Worm (Caenorhabditis elegans) whole organism, L3 larva: ENCODE measurements around the gene btb-16.
A peak's percentile ranks its signal among the peaks of the same experiment; 100 is the strongest.

Experiments used
- R02D3.7 ChIP-seq: fragments of 150-350 bp; optimal IDR thresholded peaks from 2 replicates; lab custom pipeline; 2014; ENCODE audit warnings: missing biosample characterization, missing genetic modification characterization
- ZK546.5 ChIP-seq: sonication (generic microtip); optimal IDR thresholded peaks from 2 replicates; lab custom pipeline; 2017; ENCODE audit warnings: missing biosample characterization, missing genetic modification characterization
- ceh-28 ChIP-seq: fragments of 150-350 bp; optimal IDR thresholded peaks from 2 replicates; lab custom pipeline; 2014; ENCODE audit warnings: missing biosample characterization, missing genetic modification reagents, missing genetic modification characterization
- ceh-9 ChIP-seq: sonication (generic microtip); optimal IDR thresholded peaks from 2 replicates; lab custom pipeline; 2018; ENCODE audit warnings: missing biosample characterization, missing genetic modification characterization
- egl-27 ChIP-seq: sonication (generic microtip); optimal IDR thresholded peaks from 4 replicates; lab custom pipeline; 2017; ENCODE audit warnings: missing biosample characterization, missing genetic modification reagents, missing genetic modification characterization
- elt-2 ChIP-seq: sonication (generic microtip); optimal IDR thresholded peaks from 2 replicates; lab custom pipeline; 2016; ENCODE audit warnings: missing genetic modification reagents, mild to moderate bottlenecking, missing genetic modification characterization, missing compliant biosample characterization
- elt-3 ChIP-seq, 3 experiments: fragments of 150-350 bp in 1 of 3; sonication (generic microtip) in 2 of 3; optimal IDR thresholded peaks; 2 replicates in 2 of 3; 4 replicates in 1 of 3; lab custom pipeline; 2014 to 2017; ENCODE audit warnings: missing biosample characterization in 3 of 3, missing genetic modification characterization in 3 of 3
- eor-1 ChIP-seq, 2 experiments: fragments of 150-350 bp; optimal IDR thresholded peaks; 2 replicates each; lab custom pipeline; 2014 to 2018; ENCODE audit warnings: missing biosample characterization in 2 of 2, missing genetic modification characterization in 2 of 2
- fkh-10 ChIP-seq: sonication (generic microtip); optimal IDR thresholded peaks from 2 replicates; lab custom pipeline; 2017; ENCODE audit warnings: missing biosample characterization, missing genetic modification reagents, missing genetic modification characterization
- fos-1 ChIP-seq: fragments of 150-350 bp; optimal IDR thresholded peaks from 2 replicates; lab custom pipeline; 2014; ENCODE audit warnings: missing biosample characterization, missing genetic modification characterization
- jun-1 ChIP-seq: fragments of 150-350 bp; optimal IDR thresholded peaks from 2 replicates; lab custom pipeline; 2014; ENCODE audit warnings: missing biosample characterization, missing genetic modification reagents, missing genetic modification characterization
- lin-15B ChIP-seq: fragments of 150-350 bp; optimal IDR thresholded peaks from 2 replicates; lab custom pipeline; 2014; ENCODE audit warnings: missing biosample characterization, missing genetic modification characterization
- lin-39 ChIP-seq: fragments of 150-350 bp; optimal IDR thresholded peaks from 2 replicates; lab custom pipeline; 2018; ENCODE audit warnings: missing biosample characterization, missing genetic modification reagents, missing genetic modification characterization
- mml-1 ChIP-seq: fragments of 150-350 bp; sonication (generic microtip); optimal IDR thresholded peaks from 3 replicates; lab custom pipeline; 2014; ENCODE audit warnings: missing biosample characterization, missing genetic modification characterization
- nfya-1 ChIP-seq: sonication (generic microtip); optimal IDR thresholded peaks from 2 replicates; lab custom pipeline; 2017; ENCODE audit warnings: missing genetic modification characterization, mild to moderate bottlenecking, missing compliant biosample characterization, antibody characterized with exemption, moderate library complexity; ENCODE audit not compliant: insufficient read depth
- nhr-11 ChIP-seq: fragments of 150-350 bp; optimal IDR thresholded peaks from 2 replicates; lab custom pipeline; 2014; ENCODE audit warnings: missing biosample characterization, missing genetic modification characterization
- nhr-12 ChIP-seq: fragments of 150-350 bp; optimal IDR thresholded peaks from 2 replicates; lab custom pipeline; 2014; ENCODE audit warnings: missing biosample characterization, missing genetic modification characterization
- nhr-237 ChIP-seq: fragments of 150-350 bp; optimal IDR thresholded peaks from 2 replicates; lab custom pipeline; 2014; ENCODE audit warnings: missing biosample characterization, missing genetic modification characterization
- nhr-28 ChIP-seq: fragments of 150-350 bp; optimal IDR thresholded peaks from 2 replicates; lab custom pipeline; 2014; ENCODE audit warnings: missing biosample characterization, missing genetic modification characterization
- nhr-67 ChIP-seq: fragments of 150-350 bp; optimal IDR thresholded peaks from 2 replicates; lab custom pipeline; 2014; ENCODE audit warnings: missing biosample characterization, missing genetic modification characterization
- pha-4 ChIP-seq: fragments of 150-350 bp; optimal IDR thresholded peaks from 2 replicates; lab custom pipeline; 2014; ENCODE audit warnings: missing biosample characterization, missing genetic modification reagents, missing genetic modification characterization
- pqm-1 ChIP-seq: fragments of 150-350 bp; optimal IDR thresholded peaks from 2 replicates; lab custom pipeline; 2017; ENCODE audit warnings: missing biosample characterization, missing genetic modification characterization, inconsistent platforms
- sea-2 ChIP-seq: fragments of 150-350 bp; sonication (generic microtip); optimal IDR thresholded peaks from 4 replicates; lab custom pipeline; 2014; ENCODE audit warnings: missing biosample characterization, missing genetic modification reagents, missing genetic modification characterization
- skn-1 ChIP-seq: fragments of 150-350 bp; optimal IDR thresholded peaks from 2 replicates; lab custom pipeline; 2014; ENCODE audit warnings: missing biosample characterization, missing genetic modification characterization
- snpc-4 ChIP-seq: fragments of 150-350 bp; optimal IDR thresholded peaks from 2 replicates; lab custom pipeline; 2014; ENCODE audit warnings: missing biosample characterization, missing genetic modification characterization
- unc-39 ChIP-seq: sonication (generic microtip); optimal IDR thresholded peaks from 4 replicates; lab custom pipeline; 2017; ENCODE audit warnings: missing biosample characterization, missing genetic modification characterization
- zag-1 ChIP-seq: fragments of 150-350 bp; optimal IDR thresholded peaks from 2 replicates; lab custom pipeline; 2014; ENCODE audit warnings: missing biosample characterization, missing genetic modification characterization
- ztf-11 ChIP-seq: fragments of 150-350 bp; optimal IDR thresholded peaks from 2 replicates; lab custom pipeline; 2014; ENCODE audit warnings: missing biosample characterization, missing genetic modification characterization

Gene btb-16

ce11 chrII:3299457-3299856 lies 2.8 kb downstream of the btb-16 start, which contains the start of gene btb-22:
btb-22 (plus strand) TSS chrII:3299757.
- TF ChIP-seq skn-1 (tag; lab: Kevin White, UChicago) (no peak), eor-1 (tag; optimal IDR thresholded peaks at IDR 0.05; lab: Kevin White, UChicago) (no peak), elt-2 (tag; lab: Kevin White, UChicago) (no peak), ZK546.5 (tag; lab: Kevin White, UChicago) (no peak), zag-1 (tag; lab: Kevin White, UChicago) (no peak), fos-1 (tag; lab: Kevin White, UChicago) (no peak), nhr-28 (no peak)

- peak; percentile 30 for TF ChIP-seq elt-2 (tag; lab: Kevin White, UChicago)
- TF ChIP-seq snpc-4: no peak
- TF ChIP-seq ceh-28 (tag; lab: Kevin White, UChicago): peak; percentile 37
- no peak for TF ChIP-seq nhr-12 (tag; lab: Kevin White, UChicago)
- peak; percentile 45 for TF ChIP-seq pha-4 (tag; lab: Kevin White, UChicago)
- TF ChIP-seq nfya-1 (tag; lab: Kevin White, UChicago): no peak
- no peak for TF ChIP-seq unc-39 (tag; lab: Kevin White, UChicago)
- TF ChIP-seq skn-1 (tag; lab: Kevin White, UChicago): no peak
- no peak for TF ChIP-seq nhr-237
These were observed 6.9 kb downstream of the btb-16 start for ce11 chrII:3303582-3303981.

- TF ChIP-seq nhr-67 (tag; lab: Kevin White, UChicago) (no peak), elt-2 (tag; lab: Kevin White, UChicago) (peak; percentile 46)
These were observed 14.4 kb downstream of the btb-16 start for ce11 chrII:3310957-3311657.

ce11 chrII:3313442-3313841 lies 16.8 kb downstream of the btb-16 start, which contains the start of gene F39E9.6:
F39E9.6 (minus strand) TSS chrII:3313542.
- TF ChIP-seq egl-27 (tag; lab: Kevin White, UChicago): no peak
- no peak for TF ChIP-seq unc-39 (tag; lab: Kevin White, UChicago)
- no peak for TF ChIP-seq ztf-11

- TF ChIP-seq lin-15B (tag; lab: Kevin White, UChicago) (no peak), elt-2 (tag; lab: Kevin White, UChicago) (peak; percentile 91)
These were observed 22.2 kb downstream of the btb-16 start for ce11 chrII:3318839-3319238.

ce11 chrII:3322257-3322656 lies 25.6 kb downstream of the btb-16 start, which contains the start of gene Y46D2A.1:
Y46D2A.1 (plus strand) TSS chrII:3322557.
- TF ChIP-seq nhr-12 (tag; lab: Kevin White, UChicago) (no peak), ceh-28 (tag; lab: Kevin White, UChicago) (no peak), elt-2 (tag; lab: Kevin White, UChicago) (peak; percentile 63), nhr-11 (no peak)

ce11 chrII:3323179-3323578 lies 26.5 kb downstream of the btb-16 start, which contains the start of gene Y46D2A.2:
Y46D2A.2 (minus strand) TSS chrII:3323279.
- TF ChIP-seq unc-39 (tag; lab: Kevin White, UChicago) (no peak), elt-2 (tag; lab: Kevin White, UChicago) (peak; percentile 28), ztf-11 (no peak), lin-39 (tag; lab: Kevin White, UChicago) (no peak), mml-1 (tag; lab: Kevin White, UChicago) (no peak)

ce11 chrII:3327104-3327503 lies 30.4 kb downstream of the btb-16 start, which contains the start of gene Y46D2A.3:
Y46D2A.3 (minus strand) TSS chrII:3327204.
- TF ChIP-seq lin-15B (tag; lab: Kevin White, UChicago): no peak
- no peak for TF ChIP-seq pqm-1 (tag; lab: Kevin White, UChicago)
- TF ChIP-seq jun-1 (tag; lab: Kevin White, UChicago): no peak
- TF ChIP-seq fkh-10 (GFP tag; lab: Kevin White, UChicago): no peak
- no peak for TF ChIP-seq ztf-11
- TF ChIP-seq sea-2 (GFP tag; lab: Kevin White, UChicago): no peak
- no peak for TF ChIP-seq fos-1 (tag; lab: Kevin White, UChicago)
- no peak for TF ChIP-seq nhr-12 (tag; lab: Kevin White, UChicago)
- no peak for TF ChIP-seq ceh-28 (tag; lab: Kevin White, UChicago)
- no peak for TF ChIP-seq R02D3.7 (tag; lab: Kevin White, UChicago)
- TF ChIP-seq mml-1 (tag; lab: Kevin White, UChicago): no peak
- TF ChIP-seq ZK546.5 (tag; lab: Kevin White, UChicago): no peak
- no peak for TF ChIP-seq ceh-9 (tag; lab: Kevin White, UChicago)
- no peak for TF ChIP-seq elt-3 (tag; optimal IDR thresholded peaks at IDR 0.05; lab: Kevin White, UChicago)
- TF ChIP-seq elt-2 (tag; lab: Kevin White, UChicago): no peak
